Worm (Caenorhabditis elegans): ENCODE results near the gene qns-1.

Gene qns-1

ce11 chrIV:10174932-10175732 is 44.0 kb downstream of the qns-1 start:
- TF ChIP-seq tbx-2 (tag; optimal IDR thresholded peaks at IDR 0.05) = peak; percentile 47
- no peak for TF ChIP-seq F13H6.1 (tag; optimal IDR thresholded peaks at IDR 0.05)
- no peak for TF ChIP-seq pha-4 (tag; optimal IDR thresholded peaks at IDR 0.05)
- TF ChIP-seq pat-9 (tag; optimal IDR thresholded peaks at IDR 0.05) = no peak
- TF ChIP-seq hlh-13 (GFP tag; optimal IDR thresholded peaks at IDR 0.05) = no peak
- no peak for TF ChIP-seq sox-2 (GFP tag; IDR thresholded peaks at IDR 0.05)
- peak; percentile 92 for TF ChIP-seq elt-2 (tag; optimal IDR thresholded peaks at IDR 0.05)
- TF ChIP-seq ceh-45 (GFP tag; IDR thresholded peaks at IDR 0.05) = no peak
- TF ChIP-seq elt-4 (tag; optimal IDR thresholded peaks at IDR 0.05) = no peak
- peak; percentile 39 for TF ChIP-seq nfya-1 (tag; optimal IDR thresholded peaks at IDR 0.05)
- TF ChIP-seq sdc-2 (tag; optimal IDR thresholded peaks at IDR 0.05) = no peak
- TF ChIP-seq odd-2 (tag; optimal IDR thresholded peaks at IDR 0.05) = no peak
- TF ChIP-seq ceh-31 (tag; optimal IDR thresholded peaks at IDR 0.05) = peak; percentile 1
- TF ChIP-seq lin-11 (tag; optimal IDR thresholded peaks at IDR 0.05) = no peak
- TF ChIP-seq ceh-19 (GFP tag; optimal IDR thresholded peaks at IDR 0.05) = no peak
- TF ChIP-seq nhr-232 (tag; optimal IDR thresholded peaks at IDR 0.05) = no peak
- TF ChIP-seq hlh-6 (tag; optimal IDR thresholded peaks at IDR 0.05) = no peak
- TF ChIP-seq ets-4 (tag; optimal IDR thresholded peaks at IDR 0.05) = no peak
- no peak for TF ChIP-seq K02D7.2 (tag; optimal IDR thresholded peaks at IDR 0.05)
- TF ChIP-seq ceh-6 (GFP tag; optimal IDR thresholded peaks at IDR 0.05) = no peak
- no peak for TF ChIP-seq ceh-18 (tag; optimal IDR thresholded peaks at IDR 0.05)
- no peak for TF ChIP-seq mec-3 (tag; optimal IDR thresholded peaks at IDR 0.05; ENCODE audit: borderline replicate concordance)
- no peak for TF ChIP-seq ceh-48 (tag; optimal IDR thresholded peaks at IDR 0.05)
- no peak for TF ChIP-seq ceh-22 (tag; optimal IDR thresholded peaks at IDR 0.05)
- peak; percentile 9 for TF ChIP-seq syd-9 (tag; optimal IDR thresholded peaks at IDR 0.05)
- no peak for TF ChIP-seq ceh-14 (tag; optimal IDR thresholded peaks at IDR 0.05)
- no peak for TF ChIP-seq madf-2 (tag; optimal IDR thresholded peaks at IDR 0.05)
- TF ChIP-seq unc-55 (GFP tag; optimal IDR thresholded peaks at IDR 0.05) = no peak
- TF ChIP-seq rnt-1 (tag; optimal IDR thresholded peaks at IDR 0.05) = peak; percentile 43
- TF ChIP-seq unc-86 (tag; optimal IDR thresholded peaks at IDR 0.05) = no peak
- no peak for TF ChIP-seq hlh-30 (tag; optimal IDR thresholded peaks at IDR 0.05; ENCODE audit: insufficient read depth)
- peak; percentile 27 for TF ChIP-seq che-1 (tag; optimal IDR thresholded peaks at IDR 0.05)
- TF ChIP-seq C08G9.2 (tag; optimal IDR thresholded peaks at IDR 0.05) = peak; percentile 50
- TF ChIP-seq ttx-3 (tag; optimal IDR thresholded peaks at IDR 0.05) = no peak
- no peak for TF ChIP-seq hlh-8 (tag; optimal IDR thresholded peaks at IDR 0.05)
- no peak for TF ChIP-seq zip-5 (tag; optimal IDR thresholded peaks at IDR 0.05)
- TF ChIP-seq dve-1 (tag; optimal IDR thresholded peaks at IDR 0.05) = no peak
- TF ChIP-seq tbx-7 (tag; optimal IDR thresholded peaks at IDR 0.05) = no peak
- no peak for TF ChIP-seq fkh-6 (tag; optimal IDR thresholded peaks at IDR 0.05)
- no peak for TF ChIP-seq gmeb-2 (tag; optimal IDR thresholded peaks at IDR 0.05)
- no peak for TF ChIP-seq ztf-16 (tag; optimal IDR thresholded peaks at IDR 0.05)
- TF ChIP-seq fax-1 (tag; optimal IDR thresholded peaks at IDR 0.05) = no peak
- TF ChIP-seq pag-3 (tag; optimal IDR thresholded peaks at IDR 0.05; ENCODE audit: borderline replicate concordance) = no peak
- peak; percentile 25 for TF ChIP-seq pqm-1 (tag; optimal IDR thresholded peaks at IDR 0.05)

All from whole organism, late embryonic.